Worm (Caenorhabditis elegans) whole organism, L4 larva: ENCODE results near the gene C08F8.6.
"Not testable (repeated sequence)": the region's sequence is repeated elsewhere in the genome, so short reads cannot be mapped to it uniquely, and the experiment has no call there.

Experiments
- R02D3.7 ChIP-seq: fragments of 150-350 bp; sonication (generic microtip); optimal IDR thresholded peaks from 3 replicates; lab custom pipeline; 2014; ENCODE audit warnings: missing biosample characterization, missing genetic modification characterization
- lin-13 ChIP-seq: fragments of 150-350 bp; optimal IDR thresholded peaks from 2 replicates; lab custom pipeline; 2014; ENCODE audit warnings: missing biosample characterization, missing genetic modification reagents, missing genetic modification characterization
- snpc-4 ChIP-seq: fragments of 150-350 bp; optimal IDR thresholded peaks from 2 replicates; lab custom pipeline; 2014; ENCODE audit warnings: missing biosample characterization, missing genetic modification characterization

DNA sequence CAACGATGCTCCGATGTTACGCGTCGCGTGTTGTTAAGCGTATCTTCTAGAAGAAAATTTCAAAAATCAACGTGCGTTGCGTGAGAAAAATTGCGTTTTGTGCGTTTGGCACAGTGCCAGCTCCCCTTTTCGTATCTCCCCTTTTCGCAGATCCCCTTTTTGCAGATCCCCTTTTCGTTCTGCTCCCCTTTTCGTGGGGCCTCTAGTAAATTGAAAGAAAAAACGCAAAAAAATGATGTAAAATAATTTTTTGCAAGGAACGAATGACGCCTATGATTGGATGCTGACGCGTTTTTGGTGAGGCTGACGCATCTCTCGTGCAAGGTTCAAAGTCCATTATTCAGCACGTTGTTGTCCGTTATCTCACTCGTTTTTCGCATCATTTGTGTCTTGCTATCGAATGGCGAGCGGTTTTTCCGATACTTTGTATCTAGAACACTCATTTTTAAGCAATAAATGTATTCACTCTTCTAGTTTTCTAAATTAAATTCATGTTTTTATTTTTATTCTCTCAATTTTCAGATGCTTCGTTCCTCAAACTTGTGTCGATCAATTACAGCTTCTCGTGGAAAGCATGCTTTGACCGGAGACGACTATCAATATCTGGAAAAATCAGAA, 14.5 kb upstream of the C08F8.6 start, which contains the start of gene cpt-2:
- TF ChIP-seq snpc-4 (tag; lab: Kevin White, UChicago); R02D3.7: not testable (repeated sequence)
- peak; percentile 57 for TF ChIP-seq lin-13 (GFP tag; lab: Kevin White, UChicago)
